Worm (Caenorhabditis elegans) whole organism, young adult: Measurements from ENCODE around the gene C28D4.18.

Experiments
- ets-4 ChIP-seq: fragments of 200-800 bp; sonication (Bioruptor generic); optimal IDR thresholded peaks from 2 replicates; lab custom pipeline; 2018; ENCODE audit warnings: mild to moderate bottlenecking, missing genetic modification characterization, missing compliant biosample characterization
- snpc-4 ChIP-seq, 5 experiments: fragments of 150-350 bp in 1 of 5; sonication (generic microtip) in 4 of 5; optimal IDR thresholded peaks; 2 replicates each; lab custom pipeline; 2014 to 2018; ENCODE audit warnings: missing genetic modification characterization in 5 of 5, missing biosample characterization in 3 of 5, antibody characterized with exemption in 2 of 5, mild to moderate bottlenecking in 2 of 5, missing compliant biosample characterization in 2 of 5, missing genotype in 2 of 5, moderate library complexity in 2 of 5, missing genetic modification reagents in 1 of 5

ce11 chrIV:9766250-9766649, 41.2 kb downstream of the C28D4.18 start, which contains the start of gene ssp-36:
- no peak for TF ChIP-seq ets-4 (GFP tag; lab: Kevin White, UChicago)
- TF ChIP-seq snpc-4 (GFP tag; optimal IDR thresholded peaks at IDR 0.05; lab: Kevin White, UChicago): no peak
- no peak for TF ChIP-seq snpc-4 (tag; optimal IDR thresholded peaks at IDR 0.05; lab: Kevin White, UChicago)
